Fruit fly (Drosophila melanogaster): ENCODE data around the gene ed.
A peak's percentile ranks its signal among the peaks of the same experiment; 100 is the strongest.

Gene ed

DNA sequence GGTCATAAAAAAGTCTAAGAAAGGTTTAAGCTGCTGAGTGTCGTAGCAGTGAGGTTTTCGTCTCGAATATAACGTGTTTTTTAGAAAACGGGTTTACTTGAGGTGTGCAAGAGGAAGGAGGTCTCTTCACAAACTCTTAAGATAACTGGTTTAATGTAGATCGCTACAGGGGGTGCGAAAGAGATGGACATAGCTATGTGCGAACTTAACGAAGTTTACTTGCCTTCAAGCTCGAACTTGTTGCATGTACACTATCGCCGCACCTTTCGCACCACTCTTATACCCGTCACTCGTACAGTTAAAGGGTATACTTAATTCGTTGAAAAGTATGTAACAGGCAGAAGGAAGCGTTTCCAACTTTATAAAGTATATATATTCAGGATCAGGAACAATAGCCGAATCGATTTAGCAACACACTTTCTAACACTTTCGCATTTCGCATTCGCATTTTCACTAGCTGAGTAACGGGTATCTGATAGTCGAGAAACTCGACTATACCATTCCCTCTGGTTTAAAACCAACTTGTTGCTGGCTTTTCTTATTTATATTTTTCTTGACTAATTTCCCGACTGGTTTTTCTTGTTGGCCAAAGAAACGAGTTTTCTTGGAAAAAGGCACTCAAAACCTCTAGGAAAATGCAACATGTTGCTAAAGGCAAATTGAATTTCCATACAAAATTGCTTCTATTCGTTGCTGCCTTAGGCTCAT, 787 bp upstream of the ed start (continued):
- TF ChIP-seq Atf3 (GFP tag; optimal IDR thresholded peaks at IDR 0.05) (peak; percentile 71), gcm (GFP tag; optimal IDR thresholded peaks at IDR 0.05) (peak; percentile 83), Gug (GFP tag; IDR thresholded peaks at IDR 0.05) (peak; percentile 82), CG17385 (GFP tag; optimal IDR thresholded peaks at IDR 0.05) (peak; percentile 82), chn (GFP tag; optimal IDR thresholded peaks at IDR 0.05) (peak; percentile 86), CG17328 (GFP tag; IDR thresholded peaks at IDR 0.05) (peak; percentile 92), Ets65A (GFP tag) (peak; percentile 96), jigr1 (GFP tag; IDR thresholded peaks at IDR 0.05) (peak; percentile 69; the same call in 2 of the 3 replicates), dm (GFP tag; optimal IDR thresholded peaks at IDR 0.05) (peak; percentile 60), CG10366 (GFP tag; IDR thresholded peaks at IDR 0.05) (peak; percentile 86), luna (GFP tag; optimal IDR thresholded peaks at IDR 0.05) (no peak), CG11504 (tag; optimal IDR thresholded peaks at IDR 0.05) (peak; percentile 93), salm (tag; optimal IDR thresholded peaks at IDR 0.05) (peak; percentile 70), ci (GFP tag; IDR thresholded peaks at IDR 0.05) (peak; percentile 94), MBD-R2 (GFP tag; IDR thresholded peaks at IDR 0.05) (peak; percentile 36; the same call in 1 of the 2 replicates), CG33213 (GFP tag; optimal IDR thresholded peaks at IDR 0.05) (peak; percentile 74), CG31224 (GFP tag; IDR thresholded peaks at IDR 0.05) (peak; percentile 55), sr (GFP tag; IDR thresholded peaks at IDR 0.05) (peak; percentile 33; the same call in 1 of the 3 replicates), CG11398 (GFP tag; optimal IDR thresholded peaks at IDR 0.05) (peak; percentile 67), Sox100B (GFP tag; optimal IDR thresholded peaks at IDR 0.05) (peak; percentile 78), E2f2 (GFP tag; IDR thresholded peaks at IDR 0.05) (peak; percentile 61), CG18619 (GFP tag; optimal IDR thresholded peaks at IDR 0.05) (peak; percentile 74), croc (GFP tag; conservative IDR thresholded peaks at IDR 0.05) (peak; percentile 82), Vsx1 (GFP tag; optimal IDR thresholded peaks at IDR 0.05) (peak; percentile 66), CG13775 (GFP tag; optimal IDR thresholded peaks at IDR 0.05) (peak; percentile 77), grn (GFP tag; optimal IDR thresholded peaks at IDR 0.05) (no peak), NK7.1 (GFP tag; optimal IDR thresholded peaks at IDR 0.05) (peak; percentile 55), CG5180 (GFP tag; optimal IDR thresholded peaks at IDR 0.05) (peak; percentile 98), CG11696 (GFP tag; IDR thresholded peaks at IDR 0.05) (0 out of 2 replicates have a peak, but pooled peaks have one; percentile 40), CG14667 (GFP tag; IDR thresholded peaks at IDR 0.05) (no peak; the same call in 1 of the 2 replicates), CG6813 (GFP tag; optimal IDR thresholded peaks at IDR 0.05) (peak; percentile 76), gt (GFP tag; IDR thresholded peaks at IDR 0.05) (peak; percentile 55; the same call in 1 of the 2 replicates), Xrp1 (GFP tag; IDR thresholded peaks at IDR 0.05) (peak; percentile 94), HLH54F (GFP tag; optimal IDR thresholded peaks at IDR 0.05) (peak; percentile 68), Lim3 (GFP tag; IDR thresholded peaks at IDR 0.05) (0 out of 2 replicates have a peak, but pooled peaks have one; percentile 49), CG17912 (GFP tag; optimal IDR thresholded peaks at IDR 0.05) (peak; percentile 14), lilli (GFP tag; optimal IDR thresholded peaks at IDR 0.05) (peak; percentile 70), CG17829 (tag; optimal IDR thresholded peaks at IDR 0.05) (peak; percentile 92), prd (optimal IDR thresholded peaks at IDR 0.05) (no peak), prd (GFP tag; IDR thresholded peaks at IDR 0.05) (peak; percentile 91), MTF-1 (GFP tag; optimal IDR thresholded peaks at IDR 0.05; ENCODE audit: borderline replicate concordance) (peak; percentile 47), knrl (GFP tag; IDR thresholded peaks at IDR 0.05; ENCODE audit: partially characterized antibody) (peak; percentile 56; the same call in 1 of the 3 replicates), Meics (GFP tag; optimal IDR thresholded peaks at IDR 0.05) (peak; percentile 71), da (GFP tag; optimal IDR thresholded peaks at IDR 0.05) (no peak), nmo (GFP tag; optimal IDR thresholded peaks at IDR 0.05) (peak; percentile 92), CG7839 (tag; optimal IDR thresholded peaks at IDR 0.05) (peak; percentile 90), vnd (GFP tag; IDR thresholded peaks at IDR 0.05; ENCODE audit: partially characterized antibody) (peak; percentile 85), HLHmδ (GFP tag; optimal IDR thresholded peaks at IDR 0.05) (no peak), ttk (GFP tag; IDR thresholded peaks at IDR 0.05) (peak; percentile 87; the same call in 1 of the 2 replicates), Antp (GFP tag; optimal IDR thresholded peaks at IDR 0.05) (peak; percentile 76)
